Fruit fly (Drosophila melanogaster) whole organism, prepupa: ENCODE measurements around the gene Arpc2.

Experiments
- CG16779 ChIP-seq: fragments of 200-800 bp; sonication (Bioruptor generic); optimal IDR thresholded peaks from 3 replicates; lab custom pipeline; 2017; ENCODE audit warnings: missing biosample characterization, mild to moderate bottlenecking, missing genetic modification characterization
- CG34406 ChIP-seq: fragments of 200-800 bp; sonication (Bioruptor generic); optimal IDR thresholded peaks from 3 replicates; lab custom pipeline; 2016; ENCODE audit warnings: missing biosample characterization, missing genetic modification characterization
- CG3919 ChIP-seq: fragments of 200-800 bp; sonication (Bioruptor generic); optimal IDR thresholded peaks from 3 replicates; lab custom pipeline; 2016; ENCODE audit warnings: missing biosample characterization, missing genetic modification characterization
- CG6163 ChIP-seq: fragments of 200-800 bp; sonication (Bioruptor generic); IDR thresholded peaks from 3 replicates; pipeline ENCODE4 v1.3.6; 2022; ENCODE audit warnings: missing biosample characterization, missing genetic modification characterization
- Eip93F ChIP-seq: fragments of 200-800 bp; sonication (Bioruptor generic); optimal IDR thresholded peaks from 2 replicates; lab custom pipeline; 2016; ENCODE audit warnings: missing biosample characterization, mild to moderate bottlenecking, missing genetic modification characterization
- Ets96B ChIP-seq: fragments of 200-800 bp; optimal IDR thresholded peaks from 2 replicates; lab custom pipeline; 2019; ENCODE audit warnings: missing biosample characterization, mild to moderate bottlenecking, missing genetic modification characterization, moderate library complexity
- OdsH ChIP-seq: fragments of 200-800 bp; sonication (Bioruptor generic); optimal IDR thresholded peaks from 3 replicates; lab custom pipeline; 2016; ENCODE audit warnings: missing biosample characterization, missing genetic modification characterization
- Smox ChIP-seq: fragments of 200-800 bp; sonication (Bioruptor generic); optimal IDR thresholded peaks from 3 replicates; lab custom pipeline; 2016; ENCODE audit warnings: missing biosample characterization, missing genetic modification characterization
- pdm3 ChIP-seq: fragments of 200-800 bp; sonication (Bioruptor generic); optimal IDR thresholded peaks from 3 replicates; lab custom pipeline; 2016; ENCODE audit warnings: missing biosample characterization, missing genetic modification characterization

dm6 chr2L:20397032-20397431 lies 19.8 kb upstream of the Arpc2 start:
- TF ChIP-seq pdm3 (no peak), CG34406 (no peak), Ets96B (tag; lab: Kevin White, UChicago) (no peak), Eip93F (no peak), CG3919 (no peak), CG16779 (tag; lab: Kevin White, UChicago) (no peak), Smox (GFP tag; lab: Kevin White, UChicago) (no peak), CG6163 (GFP tag; lab: Robert Waterston, UW) (no peak), OdsH (GFP tag; lab: Kevin White, UChicago) (no peak)
